Worm (Caenorhabditis elegans) whole organism, young adult: ENCODE data around the gene sre-40.

Experiments
- B0035.1 ChIP-seq: sonication (generic microtip); optimal IDR thresholded peaks from 2 replicates; lab custom pipeline; 2016; ENCODE audit warnings: missing genetic modification characterization, mild to moderate bottlenecking, missing compliant biosample characterization, missing genotype, missing genetic modification reagents
- B0261.1 ChIP-seq: sonication (generic microtip); optimal IDR thresholded peaks from 2 replicates; lab custom pipeline; 2016; ENCODE audit warnings: mild to moderate bottlenecking, missing genetic modification characterization, moderate library complexity, missing compliant biosample characterization
- B0336.3 ChIP-seq: fragments of 200-800 bp; sonication (Bioruptor generic); IDR thresholded peaks from 2 replicates; pipeline ENCODE4 v1.3.6; 2022; ENCODE audit warnings: missing genetic modification characterization, missing compliant biosample characterization
- F23B12.7 ChIP-seq: sonication (generic microtip); optimal IDR thresholded peaks from 2 replicates; lab custom pipeline; 2017; ENCODE audit warnings: missing genetic modification characterization, mild to moderate bottlenecking, missing compliant biosample characterization, antibody characterized with exemption, moderate library complexity; ENCODE audit not compliant: insufficient read depth
- F52B5.7 ChIP-seq: sonication (generic microtip); optimal IDR thresholded peaks from 2 replicates; lab custom pipeline; 2016; ENCODE audit warnings: mild to moderate bottlenecking, missing genetic modification characterization, missing compliant biosample characterization
- Y53G8AR.9 ChIP-seq: fragments of 200-800 bp; sonication (Bioruptor generic); conservative IDR thresholded peaks from 2 replicates; pipeline ENCODE4 v1.3.6; 2022; ENCODE audit warnings: missing genetic modification reagents, missing genetic modification characterization, missing compliant biosample characterization
- Y67H2A.10 ChIP-seq: fragments of 200-800 bp; sonication (Bioruptor generic); conservative IDR thresholded peaks from 2 replicates; pipeline ENCODE4 v1.3.6; 2022; ENCODE audit warnings: missing genetic modification reagents, missing genetic modification characterization, missing compliant biosample characterization
- aptf-3 ChIP-seq: fragments of 200-800 bp; sonication (Bioruptor generic); IDR thresholded peaks from 2 replicates; pipeline ENCODE4 v1.3.6; 2022; ENCODE audit warnings: missing genetic modification characterization, missing compliant biosample characterization
- attf-3 ChIP-seq: fragments of 200-800 bp; sonication (Bioruptor generic); conservative IDR thresholded peaks from 2 replicates; pipeline ENCODE4 v1.3.6; 2022; ENCODE audit warnings: missing genetic modification reagents, missing genetic modification characterization, missing compliant biosample characterization
- attf-5 ChIP-seq: fragments of 200-800 bp; sonication (Bioruptor generic); optimal IDR thresholded peaks from 2 replicates; lab custom pipeline; 2018; ENCODE audit warnings: mild to moderate bottlenecking, missing genetic modification characterization, missing compliant biosample characterization
- ccch-3 ChIP-seq: fragments of 200-800 bp; sonication (Bioruptor generic); optimal IDR thresholded peaks from 2 replicates; lab custom pipeline; 2018; ENCODE audit warnings: mild to moderate bottlenecking, missing genetic modification characterization, missing compliant biosample characterization
- die-1 ChIP-seq: sonication (generic microtip); optimal IDR thresholded peaks from 2 replicates; lab custom pipeline; 2016; ENCODE audit warnings: missing genotype, mild to moderate bottlenecking, missing genetic modification characterization, missing compliant biosample characterization
- dox-1 ChIP-seq: fragments of 200-800 bp; sonication (Bioruptor generic); IDR thresholded peaks from 2 replicates; pipeline ENCODE4 v1.3.6; 2022; ENCODE audit warnings: missing genetic modification reagents, missing genetic modification characterization, missing compliant biosample characterization
- egl-18 ChIP-seq: fragments of 200-800 bp; sonication (Bioruptor generic); IDR thresholded peaks from 2 replicates; pipeline ENCODE4 v1.3.6; 2022; ENCODE audit warnings: missing genetic modification reagents, missing genetic modification characterization, missing compliant biosample characterization
- egl-44 ChIP-seq: fragments of 200-800 bp; sonication (Bioruptor generic); IDR thresholded peaks from 2 replicates; pipeline ENCODE4 v1.3.6; 2022; ENCODE audit warnings: missing genetic modification reagents, missing genetic modification characterization, missing compliant biosample characterization
- him-1 ChIP-seq: sonication (generic microtip); optimal IDR thresholded peaks from 2 replicates; lab custom pipeline; 2016; ENCODE audit warnings: missing genotype, missing genetic modification reagents, missing genetic modification characterization, missing compliant biosample characterization
- hmg-1.2 ChIP-seq: fragments of 200-800 bp; sonication (Bioruptor generic); IDR thresholded peaks from 2 replicates; pipeline ENCODE4 v1.3.6; 2022; ENCODE audit warnings: missing genetic modification reagents, missing genetic modification characterization, missing compliant biosample characterization
- lin-40 ChIP-seq: sonication (generic microtip); optimal IDR thresholded peaks from 2 replicates; lab custom pipeline; 2016; ENCODE audit warnings: missing genetic modification characterization, mild to moderate bottlenecking, missing compliant biosample characterization, missing genotype, missing genetic modification reagents
- lsl-1 ChIP-seq: fragments of 200-800 bp; sonication (Bioruptor generic); optimal IDR thresholded peaks from 2 replicates; lab custom pipeline; 2018; ENCODE audit warnings: mild to moderate bottlenecking, missing genetic modification characterization, moderate library complexity, missing compliant biosample characterization
- madf-10 ChIP-seq: sonication (generic microtip); optimal IDR thresholded peaks from 2 replicates; lab custom pipeline; 2016; ENCODE audit warnings: mild to moderate bottlenecking, missing genetic modification characterization, missing compliant biosample characterization
- madf-3 ChIP-seq: fragments of 200-800 bp; sonication (Bioruptor generic); IDR thresholded peaks from 2 replicates; pipeline ENCODE4 v1.3.6; 2022; ENCODE audit warnings: missing genetic modification reagents, missing genetic modification characterization, missing compliant biosample characterization
- mcd-1 ChIP-seq: fragments of 200-800 bp; sonication (Bioruptor generic); IDR thresholded peaks from 2 replicates; pipeline ENCODE4 v1.3.6; 2022; ENCODE audit warnings: missing genetic modification reagents, missing genetic modification characterization, missing compliant biosample characterization
- nfyb-1 ChIP-seq: fragments of 200-800 bp; sonication (Bioruptor generic); IDR thresholded peaks from 2 replicates; pipeline ENCODE4 v1.3.6; 2022; ENCODE audit warnings: missing genetic modification reagents, missing genetic modification characterization, missing compliant biosample characterization
- nhr-179 ChIP-seq: sonication (generic microtip); optimal IDR thresholded peaks from 2 replicates; lab custom pipeline; 2016; ENCODE audit warnings: mild to moderate bottlenecking, missing genetic modification characterization, missing compliant biosample characterization
- nhr-27 ChIP-seq: fragments of 200-800 bp; sonication (Bioruptor generic); optimal IDR thresholded peaks from 2 replicates; lab custom pipeline; 2018; ENCODE audit warnings: mild to moderate bottlenecking, missing genetic modification characterization, moderate library complexity, missing compliant biosample characterization
- nhr-80 ChIP-seq: sonication (generic microtip); optimal IDR thresholded peaks from 2 replicates; lab custom pipeline; 2016; ENCODE audit warnings: missing genetic modification characterization, missing compliant biosample characterization
- nhr-90 ChIP-seq: sonication (generic microtip); optimal IDR thresholded peaks from 2 replicates; lab custom pipeline; 2016; ENCODE audit warnings: missing genotype, mild to moderate bottlenecking, missing genetic modification characterization, missing compliant biosample characterization
- rec-8 ChIP-seq, 2 experiments: sonication (generic microtip); optimal IDR thresholded peaks; 2 replicates each; lab custom pipeline; 2016; ENCODE audit warnings: mild to moderate bottlenecking in 2 of 2, missing genetic modification characterization in 2 of 2, missing genetic modification reagents in 2 of 2, missing genotype in 2 of 2, missing biosample characterization in 1 of 2, missing compliant biosample characterization in 1 of 2, moderate library complexity in 1 of 2
- snpc-1.1 ChIP-seq: sonication (generic microtip); optimal IDR thresholded peaks from 2 replicates; lab custom pipeline; 2017; ENCODE audit warnings: missing genetic modification characterization, mild to moderate bottlenecking, missing compliant biosample characterization, antibody characterized with exemption, moderate library complexity, missing genotype, missing genetic modification reagents; ENCODE audit not compliant: insufficient read depth
- snpc-3.4 ChIP-seq: sonication (generic microtip); optimal IDR thresholded peaks from 2 replicates; lab custom pipeline; 2017; ENCODE audit warnings: missing genetic modification characterization, mild to moderate bottlenecking, missing compliant biosample characterization, antibody characterized with exemption, moderate library complexity, missing genotype, missing genetic modification reagents
- zfh-2 ChIP-seq: fragments of 200-800 bp; sonication (Bioruptor generic); conservative IDR thresholded peaks from 2 replicates; pipeline ENCODE4 v1.3.6; 2022; ENCODE audit warnings: missing genetic modification reagents, missing genetic modification characterization, missing compliant biosample characterization
- zim-3 ChIP-seq: sonication (generic microtip); optimal IDR thresholded peaks from 2 replicates; lab custom pipeline; 2017; ENCODE audit warnings: mild to moderate bottlenecking, missing genetic modification characterization, moderate library complexity, missing compliant biosample characterization
- ztf-26 ChIP-seq: sonication (generic microtip); optimal IDR thresholded peaks from 2 replicates; lab custom pipeline; 2017; ENCODE audit warnings: missing genetic modification characterization, missing compliant biosample characterization
- ztf-6 ChIP-seq: fragments of 200-800 bp; sonication (Bioruptor generic); IDR thresholded peaks from 2 replicates; pipeline ENCODE4 v1.3.6; 2022; ENCODE audit warnings: missing genetic modification reagents, missing genetic modification characterization, missing compliant biosample characterization

The sre-40 gene

ce11 chrII:4673242-4673641 lies 10.4 kb downstream of the sre-40 start:
- peak; percentile 64 for TF ChIP-seq zfh-2 (GFP tag; lab: Robert Waterston, UW)
- no peak for TF ChIP-seq hmg-1.2 (GFP tag; lab: Robert Waterston, UW)

DNA sequence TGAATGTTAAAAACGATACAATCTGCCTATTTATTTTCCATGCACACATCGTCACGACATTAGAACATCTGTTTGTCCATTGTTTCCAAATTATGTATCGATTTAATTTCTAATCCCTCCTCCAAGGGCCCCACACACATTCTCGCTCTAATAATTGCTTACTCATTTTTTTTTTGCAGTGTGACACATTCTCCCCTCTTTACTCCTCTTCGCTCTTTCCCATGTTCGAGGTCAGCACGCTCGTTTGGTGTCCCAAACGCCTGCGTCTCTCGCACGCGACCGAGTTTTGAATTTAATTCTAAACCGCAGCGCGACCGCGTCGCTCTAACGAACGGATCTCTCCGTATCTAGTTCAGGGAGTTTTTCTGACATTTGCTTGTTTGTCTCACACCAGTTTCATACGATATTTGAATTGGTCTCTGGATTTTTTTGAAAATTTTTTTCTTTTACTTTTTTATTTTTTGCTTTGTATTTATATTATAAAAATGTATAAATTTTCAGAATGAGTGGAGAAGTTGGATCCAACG lies 10.9 kb downstream of the sre-40 start, which contains the start of the genes clec-140 and hmg-11:
Gene clec-140, plus strand, starts transcription at position 477 of the 527 bp plus-strand sequence.
Gene hmg-11, plus strand, starts transcription at position 502 of the 527 bp plus-strand sequence.
- TF ChIP-seq egl-18 (GFP tag; lab: Robert Waterston, UW) (no peak), ccch-3 (GFP tag; lab: Kevin White, UChicago) (no peak), madf-10 (tag; lab: Kevin White, UChicago) (no peak), dox-1 (GFP tag; lab: Robert Waterston, UW) (peak; percentile 66), snpc-3.4 (tag; lab: Kevin White, UChicago) (no peak), nhr-80 (tag; lab: Kevin White, UChicago) (peak; percentile 77), mcd-1 (0 out of 2 replicates have a peak, but pooled peaks have one; percentile 33), Y53G8AR.9 (GFP tag; lab: Robert Waterston, UW) (no peak), zfh-2 (GFP tag; lab: Robert Waterston, UW) (0 out of 2 replicates have a peak, but pooled peaks have one; percentile 31), nfyb-1 (GFP tag; lab: Robert Waterston, UW) (no peak), madf-3 (0 out of 2 replicates have a peak, but pooled peaks have one; percentile 29), die-1 (tag; lab: Kevin White, UChicago) (peak; percentile 7), attf-5 (GFP tag; lab: Kevin White, UChicago) (peak; percentile 70), lin-40 (tag; lab: Kevin White, UChicago) (no peak), Y67H2A.10 (no peak), attf-3 (GFP tag; lab: Robert Waterston, UW) (0 out of 2 replicates have a peak, but pooled peaks have one; percentile 25), him-1 (no peak), B0035.1 (tag; lab: Kevin White, UChicago) (no peak), egl-44 (0 out of 2 replicates have a peak, but pooled peaks have one; percentile 33)

DNA sequence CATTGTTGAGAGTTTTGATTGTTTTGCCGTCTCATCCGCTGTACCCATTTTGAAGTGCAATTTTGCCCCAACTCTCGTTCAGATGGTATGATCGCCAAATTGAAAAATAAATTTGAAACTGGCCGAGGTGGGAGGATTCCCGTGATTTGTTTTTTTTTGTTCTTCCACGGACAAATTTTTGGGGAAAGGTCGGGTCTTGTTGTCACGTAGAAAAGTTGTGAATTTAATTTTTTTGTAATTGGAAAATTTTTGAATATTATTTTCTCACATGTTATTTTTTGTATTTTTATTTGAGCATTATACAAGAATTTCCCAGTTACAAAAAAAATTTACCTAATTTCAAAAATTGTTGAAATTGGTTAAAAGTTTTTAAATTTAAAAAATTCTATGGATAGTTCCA lies 11.9 kb downstream of the sre-40 start, which contains the start of gene T05A7.6:
Gene T05A7.6, minus strand, starts transcription at position 101 of the 400 bp plus-strand sequence.
- TF ChIP-seq aptf-3 (no peak), lsl-1 (GFP tag; lab: Kevin White, UChicago) (no peak), B0261.1 (tag; lab: Kevin White, UChicago) (no peak), ztf-26 (tag; lab: Kevin White, UChicago) (no peak), ztf-6 (GFP tag; lab: Robert Waterston, UW) (no peak), B0336.3 (GFP tag; lab: Robert Waterston, UW) (no peak), Y53G8AR.9 (GFP tag; lab: Robert Waterston, UW) (no peak), F52B5.7 (no peak)

DNA sequence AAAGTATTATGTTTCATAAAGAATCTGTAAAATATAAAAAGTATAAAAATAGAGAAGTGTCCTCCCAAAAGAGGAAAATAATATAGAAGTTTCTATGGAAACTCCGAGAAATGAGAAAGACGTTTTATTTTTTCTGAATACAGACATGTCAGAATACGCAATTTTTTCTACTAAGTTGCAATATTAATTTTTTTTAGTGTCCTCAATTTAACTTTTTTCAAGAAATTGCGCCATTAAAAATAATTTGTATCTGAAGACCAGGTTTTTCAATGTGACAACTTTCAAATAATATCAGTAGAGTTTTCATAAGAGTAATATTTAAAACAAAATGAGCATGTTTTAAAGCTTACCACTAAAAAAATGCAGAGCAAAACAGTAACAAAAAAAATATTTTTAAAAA lies 16.0 kb downstream of the sre-40 start, which contains the start of gene fut-5:
Gene fut-5, minus strand, starts transcription at position 101 of the 400 bp plus-strand sequence.
- no peak for TF ChIP-seq zim-3 (tag; lab: Kevin White, UChicago)
- TF ChIP-seq rec-8 (tag; optimal IDR thresholded peaks at IDR 0.05; lab: Kevin White, UChicago), result no peak
- no peak for TF ChIP-seq mcd-1
- no peak for TF ChIP-seq F23B12.7 (tag; lab: Kevin White, UChicago)
- no peak for TF ChIP-seq nhr-27 (tag; lab: Kevin White, UChicago)
- TF ChIP-seq snpc-1.1 (tag; lab: Kevin White, UChicago), result no peak
- TF ChIP-seq nhr-90 (tag; lab: Kevin White, UChicago), result no peak
- no peak for TF ChIP-seq snpc-3.4 (tag; lab: Kevin White, UChicago)
- no peak for TF ChIP-seq nhr-179
